Worm (Caenorhabditis elegans) whole organism, L1 larva: ENCODE measurements around the gene col-153.

Source experiments
- aha-1 ChIP-seq: fragments of 150-350 bp; optimal IDR thresholded peaks from 2 replicates; lab custom pipeline; 2014; ENCODE audit warnings: missing biosample characterization, missing genetic modification characterization
- aly-2 ChIP-seq: fragments of 150-350 bp; optimal IDR thresholded peaks from 2 replicates; lab custom pipeline; 2014; ENCODE audit warnings: missing biosample characterization, missing genetic modification characterization
- ceh-82 ChIP-seq, 3 experiments: fragments of 150-350 bp in 1 of 3; sonication (generic microtip) in 2 of 3; optimal IDR thresholded peaks; 2 replicates each; lab custom pipeline; 2014 to 2017; ENCODE audit warnings: missing biosample characterization in 3 of 3, missing genetic modification characterization in 3 of 3
- ceh-88 ChIP-seq: fragments of 200-800 bp; sonication (Bioruptor generic); IDR thresholded peaks from 2 replicates; pipeline ENCODE4 v1.3.6; 2022; ENCODE audit warnings: missing genetic modification characterization, missing compliant biosample characterization
- dpl-1 ChIP-seq, 3 experiments: fragments of 150-350 bp in 2 of 3; sonication (generic microtip) in 1 of 3; optimal IDR thresholded peaks; 2 replicates each; lab custom pipeline; 2014 to 2017; ENCODE audit warnings: missing biosample characterization in 3 of 3, missing genetic modification characterization in 3 of 3, missing genetic modification reagents in 3 of 3
- efl-1 ChIP-seq, 4 experiments: fragments of 150-350 bp; optimal IDR thresholded peaks in 3 of 4; peaks in 1 of 4; 1 replicate in 1 of 4; 2 replicates in 3 of 4; lab custom pipeline; 2014; ENCODE audit warnings: missing biosample characterization in 2 of 4, missing genetic modification characterization in 2 of 4, missing genetic modification reagents in 2 of 4
- efl-3 ChIP-seq: fragments of 200-800 bp; sonication (Bioruptor generic); optimal IDR thresholded peaks from 2 replicates; lab custom pipeline; 2018; ENCODE audit warnings: mild to moderate bottlenecking, missing genetic modification characterization, missing compliant biosample characterization
- egl-27 ChIP-seq, 2 experiments: fragments of 150-350 bp in 1 of 2; sonication (generic microtip); optimal IDR thresholded peaks; 3 replicates each; lab custom pipeline; 2017 to 2018; ENCODE audit warnings: missing biosample characterization in 2 of 2, missing genetic modification characterization in 2 of 2, missing genetic modification reagents in 2 of 2
- elt-2 ChIP-seq: sonication (generic microtip); optimal IDR thresholded peaks from 2 replicates; lab custom pipeline; 2016; ENCODE audit warnings: missing genetic modification characterization, mild to moderate bottlenecking, inconsistent platforms, missing compliant biosample characterization, missing genetic modification reagents
- fkh-4 ChIP-seq: sonication (generic microtip); optimal IDR thresholded peaks from 2 replicates; lab custom pipeline; 2016; ENCODE audit warnings: missing compliant biosample characterization, missing genetic modification characterization, borderline replicate concordance
- fkh-8 ChIP-seq: sonication (generic microtip); optimal IDR thresholded peaks from 2 replicates; lab custom pipeline; 2016; ENCODE audit warnings: mild to moderate bottlenecking, missing genetic modification characterization, missing compliant biosample characterization
- fos-1 ChIP-seq: fragments of 150-350 bp; optimal IDR thresholded peaks from 2 replicates; lab custom pipeline; 2014; ENCODE audit warnings: missing biosample characterization, missing genetic modification characterization
- hpl-2 ChIP-seq: fragments of 150-350 bp; optimal IDR thresholded peaks from 2 replicates; lab custom pipeline; 2014; ENCODE audit warnings: missing biosample characterization, missing genetic modification reagents, missing genetic modification characterization
- lin-35 ChIP-seq, 2 experiments: fragments of 150-350 bp; optimal IDR thresholded peaks; 2 replicates each; lab custom pipeline; 2014; ENCODE audit warnings: missing biosample characterization in 2 of 2, missing genetic modification characterization in 2 of 2, missing genetic modification reagents in 2 of 2
- lsy-2 ChIP-seq, 2 experiments: fragments of 150-350 bp; optimal IDR thresholded peaks; 2 replicates each; lab custom pipeline; 2014; ENCODE audit warnings: missing biosample characterization in 2 of 2, missing genetic modification characterization in 2 of 2
- mab-9 ChIP-seq: fragments of 200-800 bp; sonication (Bioruptor generic); IDR thresholded peaks from 2 replicates; pipeline ENCODE4 v1.3.6; 2022; ENCODE audit warnings: missing genetic modification reagents, missing genetic modification characterization, missing compliant biosample characterization
- mef-2 ChIP-seq: fragments of 150-350 bp; optimal IDR thresholded peaks from 2 replicates; lab custom pipeline; 2014; ENCODE audit warnings: missing biosample characterization, missing genetic modification characterization
- nhr-19 ChIP-seq: fragments of 200-800 bp; sonication (Bioruptor generic); conservative IDR thresholded peaks from 2 replicates; pipeline ENCODE4 v1.3.6; 2022; ENCODE audit warnings: missing genetic modification characterization, missing compliant biosample characterization
- nhr-20 ChIP-seq: sonication (generic microtip); optimal IDR thresholded peaks from 2 replicates; lab custom pipeline; 2016; ENCODE audit warnings: mild to moderate bottlenecking, missing genetic modification characterization, missing compliant biosample characterization
- nhr-47 ChIP-seq: sonication (generic microtip); optimal IDR thresholded peaks from 2 replicates; lab custom pipeline; 2016; ENCODE audit warnings: mild to moderate bottlenecking, missing genetic modification characterization, moderate library complexity, missing compliant biosample characterization
- nhr-71 ChIP-seq: sonication (generic microtip); optimal IDR thresholded peaks from 2 replicates; lab custom pipeline; 2016; ENCODE audit warnings: mild to moderate bottlenecking, missing genetic modification characterization, moderate library complexity, missing compliant biosample characterization
- nhr-85 ChIP-seq: sonication (generic microtip); peaks from one replicate; lab custom pipeline; 2016; ENCODE audit warnings: missing genetic modification characterization, inconsistent platforms, missing compliant biosample characterization
- nhr-90 ChIP-seq: sonication (generic microtip); optimal IDR thresholded peaks from 2 replicates; lab custom pipeline; 2016; ENCODE audit warnings: mild to moderate bottlenecking, missing genetic modification characterization, missing compliant biosample characterization; ENCODE audit not compliant: poor library complexity
- pag-3 ChIP-seq: sonication (generic microtip); optimal IDR thresholded peaks from 2 replicates; lab custom pipeline; 2017; ENCODE audit warnings: missing genetic modification characterization, mild to moderate bottlenecking, missing compliant biosample characterization, antibody characterized with exemption, borderline replicate concordance; ENCODE audit not compliant: insufficient read depth
- pqm-1 ChIP-seq: sonication (generic microtip); optimal IDR thresholded peaks from 3 replicates; lab custom pipeline; 2017; ENCODE audit warnings: missing biosample characterization, missing genetic modification characterization
- snu-23 ChIP-seq: sonication (generic microtip); optimal IDR thresholded peaks from 2 replicates; lab custom pipeline; 2016; ENCODE audit warnings: missing genetic modification characterization, missing compliant biosample characterization
- tbx-2 ChIP-seq: sonication (generic microtip); optimal IDR thresholded peaks from 2 replicates; lab custom pipeline; 2016; ENCODE audit warnings: missing genetic modification characterization, missing compliant biosample characterization
- ztf-11 ChIP-seq, 2 experiments: sonication (generic microtip); optimal IDR thresholded peaks; 2 replicates each; lab custom pipeline; 2016 to 2017; ENCODE audit warnings: missing genetic modification characterization in 2 of 2, missing biosample characterization in 1 of 2, missing compliant biosample characterization in 1 of 2
- ztf-4 ChIP-seq: fragments of 150-350 bp; optimal IDR thresholded peaks from 2 replicates; lab custom pipeline; 2014; ENCODE audit warnings: missing biosample characterization, missing genetic modification characterization

Gene col-153

DNA sequence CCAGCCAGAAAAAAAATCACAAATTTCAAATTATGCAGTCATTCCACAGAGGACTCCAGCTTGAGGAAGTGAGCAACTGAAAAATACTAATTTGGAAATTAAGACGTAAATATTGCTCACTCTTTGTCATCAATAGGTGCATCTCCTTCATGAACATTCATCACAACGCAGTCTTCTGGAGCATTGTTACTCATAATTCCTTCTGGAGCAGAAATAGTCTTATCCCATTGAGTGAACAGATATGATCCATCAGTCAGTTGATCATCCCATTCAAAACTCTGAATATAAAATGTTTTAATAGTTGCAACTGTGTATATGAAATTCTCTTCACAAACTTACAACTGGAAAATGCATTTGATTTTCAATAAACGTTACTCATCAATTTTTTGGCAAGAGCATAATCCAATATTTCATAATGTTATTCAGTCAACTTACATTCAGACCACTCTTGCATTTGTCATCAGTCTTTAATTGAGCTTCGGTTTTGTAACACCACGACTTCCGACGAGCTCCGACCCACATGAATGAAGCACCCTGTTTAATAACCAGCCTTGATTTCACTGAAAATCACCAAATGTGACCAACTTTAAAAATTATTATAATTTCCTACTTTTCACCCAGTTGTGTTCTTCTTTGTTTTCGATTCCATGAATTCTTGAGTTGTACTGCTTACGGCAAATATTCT, 4.0 kb downstream of the col-153 start (continued):
- TF ChIP-seq efl-3 (GFP tag; lab: Kevin White, UChicago) (no peak), aly-2 (tag; lab: Kevin White, UChicago) (no peak), ceh-82 (tag; optimal IDR thresholded peaks at IDR 0.05; lab: Kevin White, UChicago) (no peak), nhr-47 (tag; lab: Kevin White, UChicago) (peak; percentile 47), fos-1 (tag; lab: Kevin White, UChicago) (no peak), pqm-1 (no peak), fkh-4 (tag; lab: Kevin White, UChicago) (no peak), egl-27 (tag; optimal IDR thresholded peaks at IDR 0.05; lab: Kevin White, UChicago) (no peak)

DNA sequence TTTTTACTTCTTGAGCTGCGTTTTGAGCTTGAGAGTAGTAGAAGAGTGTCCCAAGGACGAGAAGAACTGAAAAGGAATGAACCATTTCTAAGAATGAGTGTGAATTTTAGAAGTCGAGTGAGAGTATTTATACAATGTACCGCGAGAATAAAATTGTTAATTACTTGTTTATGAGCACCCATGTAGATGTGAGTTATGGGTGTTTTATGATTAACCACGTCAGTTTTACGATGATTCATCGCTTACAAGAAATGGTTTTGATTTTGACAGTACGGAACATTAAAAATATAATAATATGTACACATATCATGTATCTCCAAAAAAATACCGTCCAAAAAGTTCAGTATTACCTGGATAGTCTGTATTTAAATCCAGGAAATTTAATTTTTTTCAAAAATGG, 4.7 kb downstream of the col-153 start, which contains the start of gene clec-221:
Gene clec-221 (minus strand): TSS at position 101 of the 400 bp plus-strand sequence.
- no peak for TF ChIP-seq mef-2 (tag; lab: Kevin White, UChicago)

DNA sequence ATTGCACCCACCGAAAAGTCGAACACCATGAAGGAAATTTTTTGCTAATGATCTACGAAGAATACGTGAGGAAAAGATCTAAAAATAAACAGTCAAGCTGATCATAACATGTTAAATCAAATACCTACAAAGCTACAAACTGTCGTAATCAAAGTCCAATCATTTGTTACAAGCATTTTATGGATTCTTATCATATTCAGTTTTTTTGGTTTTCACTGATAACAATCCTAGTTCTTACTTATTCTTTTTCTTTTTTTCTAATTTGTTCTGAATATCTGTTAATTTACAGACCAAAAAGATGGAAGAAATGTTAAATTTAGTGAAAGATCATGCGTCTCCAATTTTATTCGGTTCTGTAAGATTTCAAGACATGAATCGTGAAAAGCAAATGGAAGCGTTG, 5.2 kb downstream of the col-153 start, which contains the start of gene F17C11.6:
Gene F17C11.6 (plus strand): TSS at position 290 of the 400 bp plus-strand sequence.
- TF ChIP-seq lin-35 (GFP tag; optimal IDR thresholded peaks at IDR 0.05; lab: Kevin White, UChicago) (no peak), ceh-88 (GFP tag; lab: Robert Waterston, UW) (no peak), dpl-1 (GFP tag; optimal IDR thresholded peaks at IDR 0.05; lab: Kevin White, UChicago) (no peak), ztf-11 (tag; optimal IDR thresholded peaks at IDR 0.05; lab: Kevin White, UChicago) (no peak), nhr-19 (GFP tag; lab: Robert Waterston, UW) (no peak), fkh-8 (no peak)

DNA sequence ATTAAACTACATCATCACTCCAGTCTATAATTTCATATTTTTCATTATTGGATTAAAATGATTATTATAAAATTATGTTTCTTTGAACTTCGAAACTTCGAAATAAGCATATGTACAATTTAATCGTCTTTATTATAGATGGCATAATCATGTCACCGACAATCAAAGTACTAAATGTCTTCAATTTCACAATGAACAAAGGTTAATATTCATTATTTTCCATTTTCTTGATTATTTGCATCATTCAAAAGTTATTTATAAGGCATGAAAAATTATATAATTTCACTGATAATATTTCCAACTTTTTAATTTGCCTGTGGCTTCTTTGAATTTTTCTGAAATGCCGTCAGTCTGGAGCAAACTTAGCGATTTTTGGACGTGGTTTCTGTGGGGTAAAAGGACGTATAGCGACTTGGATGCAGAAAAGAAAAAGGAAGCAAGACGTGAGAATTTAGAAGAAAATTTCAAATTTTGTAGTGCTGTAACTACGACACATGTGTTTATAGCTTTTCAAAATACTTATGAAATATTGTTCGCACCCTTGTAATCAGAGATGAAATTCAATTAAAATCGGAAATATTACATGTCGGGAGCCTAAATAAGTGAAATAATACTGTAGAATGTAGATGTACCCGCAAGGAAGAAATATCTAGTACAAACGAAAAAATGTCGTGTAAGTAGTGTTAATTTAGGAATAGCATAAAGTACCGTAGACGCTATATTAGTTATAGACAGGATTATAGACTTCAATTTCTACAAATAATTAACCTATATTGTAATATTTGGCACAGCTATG, 6.3 kb downstream of the col-153 start, which contains the start of gene F17C11.13:
Gene F17C11.13 (plus strand): TSS at position 243 of the 796 bp plus-strand sequence.
- peak; percentile 11 for TF ChIP-seq elt-2 (tag; lab: Kevin White, UChicago)
- TF ChIP-seq efl-1 (optimal IDR thresholded peaks at IDR 0.05; lab: Kevin White, UChicago) = no peak
- TF ChIP-seq efl-1 (GFP tag; optimal IDR thresholded peaks at IDR 0.05 in 1 of 2; lab: Kevin White, UChicago) = peak in 1 of 2 experiments; percentile 34
- no peak for TF ChIP-seq mab-9 (GFP tag; lab: Robert Waterston, UW)

DNA sequence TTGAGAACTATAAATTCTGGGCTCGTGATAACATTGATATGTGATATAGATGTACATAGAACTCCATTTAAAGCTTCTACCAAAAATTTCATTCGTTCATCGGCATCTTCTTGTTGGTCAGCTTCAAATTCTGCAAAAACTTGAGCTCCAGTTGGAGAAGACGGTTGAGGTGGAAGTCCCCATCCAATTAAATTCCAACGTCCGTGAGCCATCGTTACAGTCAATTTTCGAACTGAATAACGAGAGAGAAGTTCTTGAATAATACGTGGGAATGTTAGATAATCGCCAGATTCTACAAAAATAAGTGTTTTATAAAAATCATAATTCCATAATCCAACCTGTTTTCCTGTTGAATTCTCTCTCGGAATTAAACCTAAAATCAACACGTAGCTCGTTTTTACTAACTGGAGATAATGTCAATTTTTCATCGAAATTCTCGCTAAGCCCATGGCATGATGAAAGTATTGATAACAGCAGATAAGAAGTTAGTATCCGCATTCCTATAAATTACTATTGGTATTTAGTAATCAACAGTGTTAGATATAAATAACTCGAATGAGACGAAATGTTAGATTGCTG, 8.8 kb downstream of the col-153 start, which contains the start of gene pigt-1:
Gene pigt-1 (minus strand): TSS at position 500 of the 579 bp plus-strand sequence.
- TF ChIP-seq snu-23 (GFP tag; lab: Kevin White, UChicago) = peak; percentile 14
- TF ChIP-seq elt-2 (tag; lab: Kevin White, UChicago) = peak; percentile 15
- no peak for TF ChIP-seq aha-1 (tag; lab: Kevin White, UChicago)
- TF ChIP-seq pag-3 = no peak
- peak; percentile 44 for TF ChIP-seq aly-2 (tag; lab: Kevin White, UChicago)
- peak; percentile 20 for TF ChIP-seq tbx-2
- peak in 1 of 2 experiments; percentile 22 for TF ChIP-seq lsy-2 (tag; optimal IDR thresholded peaks at IDR 0.05; lab: Kevin White, UChicago)
- TF ChIP-seq nhr-85 (tag; lab: Kevin White, UChicago) = peak; percentile 58
- TF ChIP-seq nhr-47 (tag; lab: Kevin White, UChicago) = peak; percentile 35
- peak; percentile 44 for TF ChIP-seq nhr-71 (tag; lab: Kevin White, UChicago)
- peak; percentile 50 for TF ChIP-seq nhr-90 (tag; lab: Kevin White, UChicago)
- TF ChIP-seq nhr-20 (tag; lab: Kevin White, UChicago) = peak; percentile 15
- TF ChIP-seq ztf-4 (tag; lab: Kevin White, UChicago) = peak; percentile 33
- no peak for TF ChIP-seq hpl-2 (GFP tag; lab: Kevin White, UChicago)
- TF ChIP-seq efl-1 (optimal IDR thresholded peaks at IDR 0.05; lab: Kevin White, UChicago) = no peak
- TF ChIP-seq efl-1 (GFP tag; optimal IDR thresholded peaks at IDR 0.05 in 1 of 2; lab: Kevin White, UChicago) = peak in 1 of 2 experiments; percentile 89
- TF ChIP-seq fos-1 (tag; lab: Kevin White, UChicago) = no peak
